Worm (Caenorhabditis elegans) whole organism, L4 larva: ENCODE measurements around the gene T26H5.4.

Experiments used
- F10B5.3 ChIP-seq: sonication (generic microtip); optimal IDR thresholded peaks from 2 replicates; lab custom pipeline; 2016; ENCODE audit warnings: mild to moderate bottlenecking, missing genetic modification characterization, missing compliant biosample characterization
- F26F4.8 ChIP-seq: fragments of 200-800 bp; sonication (Bioruptor generic); conservative IDR thresholded peaks from 2 replicates; pipeline ENCODE4 v1.3.6; 2022; ENCODE audit warnings: missing genetic modification characterization, missing compliant biosample characterization
- F37D6.2 ChIP-seq: sonication (generic microtip); optimal IDR thresholded peaks from 2 replicates; lab custom pipeline; 2016; ENCODE audit warnings: mild to moderate bottlenecking, missing genetic modification characterization, missing compliant biosample characterization
- F44E2.7 ChIP-seq: fragments of 200-800 bp; sonication (Bioruptor generic); IDR thresholded peaks from 2 replicates; pipeline ENCODE4 v2.1.2; 2022; ENCODE audit warnings: missing genetic modification characterization, missing compliant biosample characterization
- T20F7.1 ChIP-seq: fragments of 200-800 bp; sonication (Bioruptor generic); optimal IDR thresholded peaks from 2 replicates; lab custom pipeline; 2018; ENCODE audit warnings: mild to moderate bottlenecking, missing genetic modification characterization, missing compliant biosample characterization
- Y48G9A.11 ChIP-seq: fragments of 200-800 bp; sonication (Bioruptor generic); IDR thresholded peaks from 2 replicates; pipeline ENCODE4 v1.3.6; 2022; ENCODE audit warnings: missing genetic modification reagents, missing genetic modification characterization, missing compliant biosample characterization
- Y5F2A.4 ChIP-seq: fragments of 200-800 bp; sonication (Bioruptor generic); optimal IDR thresholded peaks from 2 replicates; lab custom pipeline; 2018; ENCODE audit warnings: mild to moderate bottlenecking, missing genetic modification characterization, missing compliant biosample characterization
- ZK337.2 ChIP-seq: fragments of 200-800 bp; sonication (Bioruptor generic); IDR thresholded peaks from 2 replicates; pipeline ENCODE4 v1.3.6; 2022; ENCODE audit warnings: missing genetic modification reagents, missing genetic modification characterization, missing compliant biosample characterization
- arid-1 ChIP-seq: fragments of 200-800 bp; sonication (Bioruptor generic); conservative IDR thresholded peaks from 2 replicates; pipeline ENCODE4 v1.3.6; 2022; ENCODE audit warnings: missing genetic modification reagents, missing genetic modification characterization, missing compliant biosample characterization
- ceh-28 ChIP-seq: fragments of 150-350 bp; optimal IDR thresholded peaks from 2 replicates; lab custom pipeline; 2014; ENCODE audit warnings: missing biosample characterization, missing genetic modification reagents, missing genetic modification characterization
- ceh-82 ChIP-seq: sonication (generic microtip); optimal IDR thresholded peaks from 2 replicates; lab custom pipeline; 2017; ENCODE audit warnings: missing biosample characterization, missing genetic modification characterization
- daf-16 ChIP-seq, 3 experiments: sonication (generic microtip); optimal IDR thresholded peaks; 2 replicates each; lab custom pipeline; 2016 to 2017; ENCODE audit warnings: missing genetic modification characterization in 3 of 3, missing genetic modification reagents in 3 of 3, mild to moderate bottlenecking in 2 of 3, missing compliant biosample characterization in 2 of 3, missing biosample characterization in 1 of 3, moderate library complexity in 1 of 3
- daf-19 ChIP-seq: fragments of 200-800 bp; sonication (Bioruptor generic); conservative IDR thresholded peaks from 2 replicates; pipeline ENCODE4 v1.3.6; 2022; ENCODE audit warnings: missing genetic modification characterization, missing compliant biosample characterization
- daf-8 ChIP-seq: fragments of 200-800 bp; sonication (Bioruptor generic); IDR thresholded peaks from 2 replicates; pipeline ENCODE4 v1.3.6; 2022; ENCODE audit warnings: missing genetic modification characterization, missing compliant biosample characterization
- dmd-6 ChIP-seq: fragments of 200-800 bp; sonication (Bioruptor generic); IDR thresholded peaks from 2 replicates; pipeline ENCODE4 v1.3.6; 2022; ENCODE audit warnings: missing genetic modification reagents, missing genetic modification characterization, missing compliant biosample characterization
- dve-1 ChIP-seq: sonication (generic microtip); optimal IDR thresholded peaks from 2 replicates; lab custom pipeline; 2017; ENCODE audit warnings: antibody characterized with exemption, mild to moderate bottlenecking, missing genetic modification characterization, missing compliant biosample characterization; ENCODE audit not compliant: insufficient read depth
- egl-27 ChIP-seq: sonication (generic microtip); optimal IDR thresholded peaks from 3 replicates; lab custom pipeline; 2017; ENCODE audit warnings: missing biosample characterization, missing genetic modification reagents, missing genetic modification characterization
- fkh-10 ChIP-seq: fragments of 150-350 bp; optimal IDR thresholded peaks from 2 replicates; lab custom pipeline; 2014; ENCODE audit warnings: missing biosample characterization, missing genetic modification reagents, missing genetic modification characterization
- gei-8 ChIP-seq: fragments of 200-800 bp; sonication (Bioruptor generic); optimal IDR thresholded peaks from 2 replicates; lab custom pipeline; 2018; ENCODE audit warnings: mild to moderate bottlenecking, missing genetic modification characterization, missing compliant biosample characterization
- hlh-11 ChIP-seq: fragments of 200-800 bp; sonication (Bioruptor generic); optimal IDR thresholded peaks from 2 replicates; lab custom pipeline; 2018; ENCODE audit warnings: mild to moderate bottlenecking, missing genetic modification characterization, missing compliant biosample characterization
- jun-1 ChIP-seq: fragments of 150-350 bp; optimal IDR thresholded peaks from 2 replicates; lab custom pipeline; 2014; ENCODE audit warnings: missing biosample characterization, missing genetic modification reagents, missing genetic modification characterization
- lin-1 ChIP-seq: fragments of 200-800 bp; sonication (Bioruptor generic); IDR thresholded peaks from 2 replicates; pipeline ENCODE4 v1.3.6; 2022; ENCODE audit warnings: missing genetic modification reagents, missing genetic modification characterization, missing compliant biosample characterization
- lin-13 ChIP-seq: fragments of 150-350 bp; optimal IDR thresholded peaks from 2 replicates; lab custom pipeline; 2014; ENCODE audit warnings: missing biosample characterization, missing genetic modification reagents, missing genetic modification characterization
- lin-15B ChIP-seq: fragments of 150-350 bp; sonication (generic microtip); optimal IDR thresholded peaks from 3 replicates; lab custom pipeline; 2014; ENCODE audit warnings: missing biosample characterization, missing genetic modification characterization
- lir-3 ChIP-seq: sonication (generic microtip); optimal IDR thresholded peaks from 2 replicates; lab custom pipeline; 2016; ENCODE audit warnings: mild to moderate bottlenecking, missing genetic modification characterization, missing compliant biosample characterization
- madf-5 ChIP-seq, 2 experiments: fragments of 200-800 bp; sonication (Bioruptor generic); IDR thresholded peaks; 2 replicates each; pipeline ENCODE4 v1.3.6; 2022; ENCODE audit warnings: missing compliant biosample characterization in 2 of 2, missing genetic modification characterization in 2 of 2
- madf-9 ChIP-seq: fragments of 200-800 bp; sonication (Bioruptor generic); conservative IDR thresholded peaks from 2 replicates; pipeline ENCODE4 v1.3.6; 2022; ENCODE audit warnings: missing genetic modification reagents, missing genetic modification characterization, missing compliant biosample characterization
- mxl-2 ChIP-seq: fragments of 200-800 bp; sonication (Bioruptor generic); conservative IDR thresholded peaks from 2 replicates; pipeline ENCODE4 v1.3.6; 2022; ENCODE audit warnings: missing genetic modification reagents, missing genetic modification characterization, missing compliant biosample characterization
- mxl-3 ChIP-seq: fragments of 200-800 bp; sonication (Bioruptor generic); optimal IDR thresholded peaks from 2 replicates; lab custom pipeline; 2018; ENCODE audit warnings: mild to moderate bottlenecking, missing genetic modification characterization, missing compliant biosample characterization
- nhr-102 ChIP-seq: sonication (generic microtip); optimal IDR thresholded peaks from 2 replicates; lab custom pipeline; 2016; ENCODE audit warnings: mild to moderate bottlenecking, missing genetic modification characterization, moderate library complexity, missing compliant biosample characterization
- nhr-237 ChIP-seq: sonication (generic microtip); optimal IDR thresholded peaks from 2 replicates; lab custom pipeline; 2017; ENCODE audit warnings: missing biosample characterization, missing genetic modification characterization
- nhr-25 ChIP-seq: sonication (generic microtip); optimal IDR thresholded peaks from 2 replicates; lab custom pipeline; 2017; ENCODE audit warnings: missing genetic modification characterization, mild to moderate bottlenecking, missing compliant biosample characterization, antibody characterized with exemption, moderate library complexity, borderline replicate concordance; ENCODE audit not compliant: insufficient read depth
- nhr-41 ChIP-seq: fragments of 200-800 bp; sonication (Bioruptor generic); IDR thresholded peaks from 2 replicates; pipeline ENCODE4 v1.3.6; 2022; ENCODE audit warnings: missing genetic modification reagents, missing genetic modification characterization, missing compliant biosample characterization
- nhr-42 ChIP-seq: fragments of 200-800 bp; sonication (Bioruptor generic); IDR thresholded peaks from 2 replicates; pipeline ENCODE4 v1.3.6; 2022; ENCODE audit warnings: missing genetic modification characterization, missing compliant biosample characterization
- nhr-6 ChIP-seq: fragments of 150-350 bp; optimal IDR thresholded peaks from 2 replicates; lab custom pipeline; 2014; ENCODE audit warnings: missing biosample characterization, missing genetic modification characterization
- nhr-76 ChIP-seq: fragments of 150-350 bp; optimal IDR thresholded peaks from 2 replicates; lab custom pipeline; 2014; ENCODE audit warnings: missing biosample characterization, missing genetic modification characterization
- saeg-2 ChIP-seq: fragments of 200-800 bp; sonication (Bioruptor generic); IDR thresholded peaks from 2 replicates; pipeline ENCODE4 v1.3.6; 2022; ENCODE audit warnings: missing genetic modification reagents, missing genetic modification characterization, missing compliant biosample characterization
- sdz-12 ChIP-seq: fragments of 200-800 bp; sonication (Bioruptor generic); optimal IDR thresholded peaks from 2 replicates; lab custom pipeline; 2018; ENCODE audit warnings: mild to moderate bottlenecking, missing genetic modification characterization, missing compliant biosample characterization
- set-16 ChIP-seq: fragments of 200-800 bp; sonication (Bioruptor generic); IDR thresholded peaks from 2 replicates; pipeline ENCODE4 v1.3.6; 2022; ENCODE audit warnings: missing genetic modification reagents, missing genetic modification characterization, missing compliant biosample characterization
- snpc-1.2 ChIP-seq: fragments of 200-800 bp; sonication (Bioruptor generic); IDR thresholded peaks from 2 replicates; pipeline ENCODE4 v1.3.6; 2022; ENCODE audit warnings: missing genetic modification reagents, missing genetic modification characterization, missing compliant biosample characterization
- snpc-4 ChIP-seq: fragments of 150-350 bp; optimal IDR thresholded peaks from 2 replicates; lab custom pipeline; 2014; ENCODE audit warnings: missing biosample characterization, missing genetic modification characterization
- unc-62 ChIP-seq, 3 experiments: fragments of 150-350 bp in 1 of 3; sonication (generic microtip); optimal IDR thresholded peaks in 2 of 3; peaks in 1 of 3; 1 replicate in 1 of 3; 2 replicates in 2 of 3; lab custom pipeline; 2014 to 2017; ENCODE audit warnings: missing biosample characterization in 3 of 3, missing genetic modification characterization in 3 of 3, missing genetic modification reagents in 3 of 3, missing genotype in 1 of 3
- zfp-3 ChIP-seq: fragments of 200-800 bp; sonication (Bioruptor generic); conservative IDR thresholded peaks from 2 replicates; pipeline ENCODE4 v1.3.6; 2022; ENCODE audit warnings: missing genetic modification reagents, missing genetic modification characterization, missing compliant biosample characterization
- ztf-11 ChIP-seq: fragments of 150-350 bp; optimal IDR thresholded peaks from 2 replicates; lab custom pipeline; 2014; ENCODE audit warnings: missing biosample characterization, missing genetic modification characterization

Gene T26H5.4

ce11 chrV:15423601-15424000, 24.9 kb downstream of the T26H5.4 start, which contains the start of gene fbxa-104:
Gene fbxa-104 (minus strand): TSS chrV:15423683.
- TF ChIP-seq fkh-10 (no peak), unc-62 (GFP tag; optimal IDR thresholded peaks at IDR 0.05 in 1 of 2; lab: Kevin White, UChicago) (peak in 1 of 2 experiments; percentile 96), unc-62 (tag; optimal IDR thresholded peaks at IDR 0.05; lab: Kevin White, UChicago) (no peak), saeg-2 (no peak), T20F7.1 (GFP tag; lab: Kevin White, UChicago) (no peak)

- no peak for TF ChIP-seq set-16 (GFP tag; lab: Robert Waterston, UW)
- TF ChIP-seq mxl-2 (GFP tag; lab: Robert Waterston, UW): no peak
- TF ChIP-seq Y5F2A.4: no peak
- no peak for TF ChIP-seq F37D6.2 (tag; lab: Kevin White, UChicago)
- no peak for TF ChIP-seq jun-1 (tag; lab: Kevin White, UChicago)
- TF ChIP-seq F26F4.8 (GFP tag; lab: Robert Waterston, UW): no peak
- no peak for TF ChIP-seq lin-1 (GFP tag; lab: Robert Waterston, UW)
- TF ChIP-seq dmd-6 (GFP tag; lab: Robert Waterston, UW): no peak
- no peak for TF ChIP-seq hlh-11
- no peak for TF ChIP-seq zfp-3 (GFP tag; lab: Robert Waterston, UW)
- no peak for TF ChIP-seq nhr-76 (tag; lab: Kevin White, UChicago)
- no peak for TF ChIP-seq madf-5 (GFP tag; IDR thresholded peaks at IDR 0.05; lab: Robert Waterston, UW)
- no peak for TF ChIP-seq ceh-28
- no peak for TF ChIP-seq gei-8 (GFP tag; lab: Kevin White, UChicago)
- TF ChIP-seq nhr-42 (GFP tag; lab: Robert Waterston, UW): no peak
- TF ChIP-seq ztf-11 (tag; lab: Kevin White, UChicago): no peak
Measured at ce11 chrV:15417822-15418221, 30.7 kb downstream of the T26H5.4 start, which contains the start of gene T06E6.10. Gene T06E6.10 (plus strand): TSS chrV:15418122.

- TF ChIP-seq zfp-3 (GFP tag; lab: Robert Waterston, UW): no peak
- TF ChIP-seq egl-27 (tag; lab: Kevin White, UChicago): no peak
- no peak for TF ChIP-seq nhr-25 (tag; lab: Kevin White, UChicago)
- TF ChIP-seq nhr-76 (tag; lab: Kevin White, UChicago): no peak
- TF ChIP-seq daf-8 (GFP tag; lab: Robert Waterston, UW): no peak
- TF ChIP-seq madf-9: no peak
- no peak for TF ChIP-seq saeg-2
- TF ChIP-seq nhr-237: no peak
- no peak for TF ChIP-seq set-16 (GFP tag; lab: Robert Waterston, UW)
- no peak for TF ChIP-seq dve-1 (tag; lab: Kevin White, UChicago)
- no peak for TF ChIP-seq lin-13 (GFP tag; lab: Kevin White, UChicago)
- TF ChIP-seq lir-3 (tag; lab: Kevin White, UChicago): no peak
- TF ChIP-seq mxl-3 (GFP tag; lab: Kevin White, UChicago): no peak
- no peak for TF ChIP-seq sdz-12 (GFP tag; lab: Kevin White, UChicago)
- TF ChIP-seq mxl-2 (GFP tag; lab: Robert Waterston, UW): no peak
- no peak for TF ChIP-seq snpc-4 (tag; lab: Kevin White, UChicago)
- TF ChIP-seq snpc-1.2 (GFP tag; lab: Robert Waterston, UW): no peak
- no peak for TF ChIP-seq lin-15B (tag; lab: Kevin White, UChicago)
- no peak for TF ChIP-seq F10B5.3 (tag; lab: Kevin White, UChicago)
Measured at ce11 chrV:15415951-15416350, 32.5 kb downstream of the T26H5.4 start, which contains the start of gene srh-265. Gene srh-265 (plus strand): TSS chrV:15416251.

ce11 chrV:15413847-15414246, 34.7 kb downstream of the T26H5.4 start, which contains the start of gene srh-264:
Gene srh-264 (plus strand): TSS chrV:15414147.
- no peak for TF ChIP-seq Y48G9A.11 (GFP tag; lab: Robert Waterston, UW)
- no peak for TF ChIP-seq dve-1 (tag; lab: Kevin White, UChicago)
- TF ChIP-seq nhr-42 (GFP tag; lab: Robert Waterston, UW): no peak
- no peak for TF ChIP-seq nhr-102 (tag; lab: Kevin White, UChicago)
- no peak for TF ChIP-seq ceh-82 (tag; lab: Kevin White, UChicago)
- TF ChIP-seq Y5F2A.4: no peak
- no peak for TF ChIP-seq lin-13 (GFP tag; lab: Kevin White, UChicago)
- TF ChIP-seq daf-19 (GFP tag; lab: Robert Waterston, UW): no peak
- TF ChIP-seq daf-16 (GFP tag; optimal IDR thresholded peaks at IDR 0.05; lab: Kevin White, UChicago): no peak
- no peak for TF ChIP-seq daf-16 (tag; optimal IDR thresholded peaks at IDR 0.05; lab: Kevin White, UChicago)
- no peak for TF ChIP-seq lin-15B (tag; lab: Kevin White, UChicago)
- no peak for TF ChIP-seq madf-5 (GFP tag; IDR thresholded peaks at IDR 0.05; lab: Robert Waterston, UW)
- no peak for TF ChIP-seq nhr-41
- no peak for TF ChIP-seq arid-1
- TF ChIP-seq nhr-6 (tag; lab: Kevin White, UChicago): no peak
- no peak for TF ChIP-seq F44E2.7 (GFP tag; lab: Robert Waterston, UW)
- TF ChIP-seq ZK337.2 (GFP tag; lab: Robert Waterston, UW): no peak
